Fruit fly (Drosophila melanogaster) whole organism: ENCODE results near the gene wap.

Experiments
- Dll ChIP-seq: fragments of >200 bp; optimal IDR thresholded peaks from 2 replicates; lab custom pipeline; 2017
- EcR ChIP-seq, 2 experiments: fragments of >200 bp; optimal IDR thresholded peaks; 2 replicates each; lab custom pipeline; 2017; ENCODE audit warnings: missing biosample characterization in 2 of 2, missing genetic modification characterization in 2 of 2, missing genetic modification reagents in 2 of 2
- pan ChIP-seq: fragments of >200 bp; optimal IDR thresholded peaks from 2 replicates; lab custom pipeline; 2017
- psq ChIP-seq: fragments of >200 bp; optimal IDR thresholded peaks from 2 replicates; lab custom pipeline; 2017
- usp ChIP-seq: fragments of >200 bp; optimal IDR thresholded peaks from 2 replicates; lab custom pipeline; 2017; ENCODE audit warnings: missing biosample characterization, missing genetic modification characterization, mixed read lengths

DNA sequence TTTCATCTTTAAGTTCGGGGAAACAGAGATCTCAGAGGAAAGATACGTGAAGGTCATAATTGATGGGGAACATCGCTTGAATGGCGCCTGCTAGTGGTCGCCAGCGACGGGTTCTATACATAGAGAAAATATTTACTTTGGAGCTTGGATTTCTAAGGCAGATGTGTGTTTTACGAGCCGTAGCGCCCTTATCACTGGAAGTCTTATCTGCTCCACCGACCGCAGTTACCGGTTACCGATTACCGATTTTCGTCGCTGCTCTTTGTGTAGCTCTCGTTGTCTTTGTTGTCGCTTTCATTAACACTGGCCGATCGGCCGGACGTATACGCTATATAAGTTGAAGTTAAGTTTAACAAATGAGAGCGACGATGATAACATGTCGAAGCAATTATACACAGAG, 35.4 kb upstream of the wap start:
- TF ChIP-seq Dll (lab: Kevin White, UChicago) (no peak), pan (lab: Kevin White, UChicago) (no peak), usp (GFP tag; lab: Kevin White, UChicago) (no peak), EcR (GFP tag; optimal IDR thresholded peaks at IDR 0.05; lab: Kevin White, UChicago) (no peak), psq (lab: Kevin White, UChicago) (no peak)
